Worm (Caenorhabditis elegans) whole organism, L3 larva: ENCODE measurements around the gene algn-5.

Experiments
- egl-27 ChIP-seq: sonication (generic microtip); optimal IDR thresholded peaks from 4 replicates; lab custom pipeline; 2017; ENCODE audit warnings: missing biosample characterization, missing genetic modification reagents, missing genetic modification characterization
- fkh-10 ChIP-seq: sonication (generic microtip); optimal IDR thresholded peaks from 2 replicates; lab custom pipeline; 2017; ENCODE audit warnings: missing biosample characterization, missing genetic modification reagents, missing genetic modification characterization
- mdl-1 ChIP-seq: fragments of 150-350 bp; optimal IDR thresholded peaks from 2 replicates; lab custom pipeline; 2014; ENCODE audit warnings: missing biosample characterization, missing genetic modification characterization
- sea-2 ChIP-seq: fragments of 150-350 bp; sonication (generic microtip); optimal IDR thresholded peaks from 4 replicates; lab custom pipeline; 2014; ENCODE audit warnings: missing biosample characterization, missing genetic modification reagents, missing genetic modification characterization
- skn-1 ChIP-seq: fragments of 150-350 bp; optimal IDR thresholded peaks from 2 replicates; lab custom pipeline; 2014; ENCODE audit warnings: missing biosample characterization, missing genetic modification characterization

DNA sequence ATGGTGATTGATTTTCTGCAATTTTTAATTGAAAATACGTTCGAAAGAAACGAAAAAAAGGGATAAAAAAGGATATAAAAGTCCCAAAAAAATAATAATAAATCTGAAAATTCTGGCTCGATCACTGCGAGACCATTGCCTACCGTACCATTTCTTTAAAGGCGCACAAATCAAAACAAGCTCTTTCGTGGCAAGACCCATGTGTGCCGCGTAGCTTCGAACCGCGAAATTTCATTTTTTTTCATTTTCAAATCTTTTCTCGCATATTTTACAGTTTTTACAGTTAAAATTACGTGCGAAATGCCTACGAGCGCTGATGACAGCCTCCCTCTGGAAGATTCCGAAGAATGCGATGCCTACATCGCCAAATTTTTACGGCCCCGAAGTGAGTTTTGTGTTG lies 19.8 kb upstream of the algn-5 start, which contains the start of the genes coh-4 and pid-5:
- no peak for TF ChIP-seq mdl-1 (tag; lab: Kevin White, UChicago)
- no peak for TF ChIP-seq sea-2 (GFP tag; lab: Kevin White, UChicago)
- no peak for TF ChIP-seq skn-1
- no peak for TF ChIP-seq egl-27 (tag; lab: Kevin White, UChicago)
- TF ChIP-seq fkh-10 (GFP tag; lab: Kevin White, UChicago): no peak
